Worm (Caenorhabditis elegans) whole organism, L1 larva: ENCODE data around the gene F35C11.5.

Source experiments
- C16A3.4 ChIP-seq: fragments of 150-350 bp; optimal IDR thresholded peaks from 2 replicates; lab custom pipeline; 2014; ENCODE audit warnings: missing biosample characterization, missing genetic modification characterization
- Y116A8C.19 ChIP-seq: sonication (generic microtip); optimal IDR thresholded peaks from 2 replicates; lab custom pipeline; 2016; ENCODE audit warnings: missing compliant biosample characterization, missing genetic modification characterization, borderline replicate concordance
- alr-1 ChIP-seq: fragments of 200-800 bp; sonication (Bioruptor generic); optimal IDR thresholded peaks from 2 replicates; lab custom pipeline; 2018; ENCODE audit warnings: borderline replicate concordance, mild to moderate bottlenecking, missing genetic modification characterization, missing compliant biosample characterization
- blmp-1 ChIP-seq: fragments of 150-350 bp; optimal IDR thresholded peaks from 2 replicates; lab custom pipeline; 2014; ENCODE audit warnings: missing biosample characterization, missing genetic modification characterization
- ceh-63 ChIP-seq: fragments of 200-800 bp; sonication (Bioruptor generic); optimal IDR thresholded peaks from 2 replicates; lab custom pipeline; 2018; ENCODE audit warnings: mild to moderate bottlenecking, missing genetic modification characterization, missing compliant biosample characterization
- ceh-8 ChIP-seq: fragments of 200-800 bp; sonication (Bioruptor generic); optimal IDR thresholded peaks from 2 replicates; lab custom pipeline; 2018; ENCODE audit warnings: mild to moderate bottlenecking, missing genetic modification characterization, moderate library complexity, missing compliant biosample characterization
- ces-1 ChIP-seq: fragments of 150-350 bp; optimal IDR thresholded peaks from 2 replicates; lab custom pipeline; 2014; ENCODE audit warnings: missing biosample characterization, missing genetic modification reagents, missing genetic modification characterization
- dpl-1 ChIP-seq, 3 experiments: fragments of 150-350 bp in 2 of 3; sonication (generic microtip) in 1 of 3; optimal IDR thresholded peaks; 2 replicates each; lab custom pipeline; 2014 to 2017; ENCODE audit warnings: missing biosample characterization in 3 of 3, missing genetic modification characterization in 3 of 3, missing genetic modification reagents in 3 of 3
- dsc-1 ChIP-seq: sonication (generic microtip); optimal IDR thresholded peaks from 2 replicates; lab custom pipeline; 2016; ENCODE audit warnings: mild to moderate bottlenecking, missing genetic modification characterization, missing compliant biosample characterization
- efl-1 ChIP-seq, 4 experiments: fragments of 150-350 bp; optimal IDR thresholded peaks in 3 of 4; peaks in 1 of 4; 1 replicate in 1 of 4; 2 replicates in 3 of 4; lab custom pipeline; 2014; ENCODE audit warnings: missing biosample characterization in 2 of 4, missing genetic modification characterization in 2 of 4, missing genetic modification reagents in 2 of 4
- elt-3 ChIP-seq, 6 experiments: fragments of 150-350 bp in 1 of 6; sonication (generic microtip); optimal IDR thresholded peaks; 2 replicates each; lab custom pipeline; 2017 to 2018; ENCODE audit warnings: missing biosample characterization in 6 of 6, missing genetic modification characterization in 6 of 6, inconsistent platforms in 1 of 6
- fkh-10 ChIP-seq: sonication (generic microtip); optimal IDR thresholded peaks from 2 replicates; lab custom pipeline; 2017; ENCODE audit warnings: missing biosample characterization, missing genetic modification reagents, missing genetic modification characterization
- fkh-8 ChIP-seq: sonication (generic microtip); optimal IDR thresholded peaks from 2 replicates; lab custom pipeline; 2016; ENCODE audit warnings: mild to moderate bottlenecking, missing genetic modification characterization, missing compliant biosample characterization
- fos-1 ChIP-seq: fragments of 150-350 bp; optimal IDR thresholded peaks from 2 replicates; lab custom pipeline; 2014; ENCODE audit warnings: missing biosample characterization, missing genetic modification characterization
- hlh-17 ChIP-seq: fragments of 200-800 bp; sonication (Bioruptor generic); optimal IDR thresholded peaks from 2 replicates; lab custom pipeline; 2018; ENCODE audit warnings: missing genetic modification characterization, mild to moderate bottlenecking, missing compliant biosample characterization, moderate library complexity, borderline replicate concordance
- hlh-4 ChIP-seq: sonication (generic microtip); optimal IDR thresholded peaks from 2 replicates; lab custom pipeline; 2016; ENCODE audit warnings: mild to moderate bottlenecking, missing genetic modification characterization, missing compliant biosample characterization
- irx-1 ChIP-seq: sonication (generic microtip); optimal IDR thresholded peaks from 2 replicates; lab custom pipeline; 2016; ENCODE audit warnings: missing genetic modification characterization, missing compliant biosample characterization
- lin-14 ChIP-seq: fragments of 200-800 bp; sonication (Bioruptor generic); optimal IDR thresholded peaks from 2 replicates; lab custom pipeline; 2018; ENCODE audit warnings: mild to moderate bottlenecking, missing genetic modification characterization, moderate library complexity, missing compliant biosample characterization
- lin-35 ChIP-seq, 2 experiments: fragments of 150-350 bp; optimal IDR thresholded peaks; 2 replicates each; lab custom pipeline; 2014; ENCODE audit warnings: missing biosample characterization in 2 of 2, missing genetic modification characterization in 2 of 2, missing genetic modification reagents in 2 of 2
- lin-39 ChIP-seq: fragments of 150-350 bp; optimal IDR thresholded peaks from 2 replicates; lab custom pipeline; 2014; ENCODE audit warnings: missing biosample characterization, missing genetic modification reagents, missing genetic modification characterization
- lir-3 ChIP-seq: sonication (generic microtip); optimal IDR thresholded peaks from 2 replicates; lab custom pipeline; 2016; ENCODE audit warnings: mild to moderate bottlenecking, missing genetic modification characterization, moderate library complexity, missing compliant biosample characterization; ENCODE audit not compliant: poor library complexity
- lsy-2 ChIP-seq, 2 experiments: fragments of 150-350 bp; optimal IDR thresholded peaks; 2 replicates each; lab custom pipeline; 2014; ENCODE audit warnings: missing biosample characterization in 2 of 2, missing genetic modification characterization in 2 of 2
- mab-9 ChIP-seq: fragments of 200-800 bp; sonication (Bioruptor generic); IDR thresholded peaks from 2 replicates; pipeline ENCODE4 v1.3.6; 2022; ENCODE audit warnings: missing genetic modification reagents, missing genetic modification characterization, missing compliant biosample characterization
- mef-2 ChIP-seq: fragments of 150-350 bp; optimal IDR thresholded peaks from 2 replicates; lab custom pipeline; 2014; ENCODE audit warnings: missing biosample characterization, missing genetic modification characterization
- mep-1 ChIP-seq: fragments of 150-350 bp; optimal IDR thresholded peaks from 2 replicates; lab custom pipeline; 2014; ENCODE audit warnings: missing biosample characterization, missing genetic modification characterization
- nhr-20 ChIP-seq: sonication (generic microtip); optimal IDR thresholded peaks from 2 replicates; lab custom pipeline; 2016; ENCODE audit warnings: mild to moderate bottlenecking, missing genetic modification characterization, missing compliant biosample characterization
- nhr-71 ChIP-seq: sonication (generic microtip); optimal IDR thresholded peaks from 2 replicates; lab custom pipeline; 2016; ENCODE audit warnings: mild to moderate bottlenecking, missing genetic modification characterization, moderate library complexity, missing compliant biosample characterization
- nhr-84 ChIP-seq: sonication (generic microtip); optimal IDR thresholded peaks from 2 replicates; lab custom pipeline; 2017; ENCODE audit warnings: missing biosample characterization, missing genetic modification characterization
- nhr-85 ChIP-seq: sonication (generic microtip); peaks from one replicate; lab custom pipeline; 2016; ENCODE audit warnings: missing genetic modification characterization, inconsistent platforms, missing compliant biosample characterization
- pax-3 ChIP-seq: fragments of 200-800 bp; sonication (Bioruptor generic); optimal IDR thresholded peaks from 2 replicates; lab custom pipeline; 2018; ENCODE audit warnings: mild to moderate bottlenecking, missing genetic modification characterization, moderate library complexity, missing compliant biosample characterization
- rnt-1 ChIP-seq: sonication (generic microtip); optimal IDR thresholded peaks from 2 replicates; lab custom pipeline; 2016; ENCODE audit warnings: mild to moderate bottlenecking, missing genetic modification characterization, moderate library complexity, missing compliant biosample characterization
- snu-23 ChIP-seq: sonication (generic microtip); optimal IDR thresholded peaks from 2 replicates; lab custom pipeline; 2016; ENCODE audit warnings: missing genetic modification characterization, missing compliant biosample characterization
- sup-37 ChIP-seq: fragments of 200-800 bp; sonication (Bioruptor generic); optimal IDR thresholded peaks from 2 replicates; lab custom pipeline; 2018; ENCODE audit warnings: mild to moderate bottlenecking, missing genetic modification characterization, missing compliant biosample characterization
- swsn-7 ChIP-seq: sonication (generic microtip); optimal IDR thresholded peaks from 2 replicates; lab custom pipeline; 2016; ENCODE audit warnings: missing genetic modification characterization, missing compliant biosample characterization
- tlp-1 ChIP-seq: fragments of 150-350 bp; optimal IDR thresholded peaks from 2 replicates; lab custom pipeline; 2014; ENCODE audit warnings: missing biosample characterization, missing genetic modification characterization
- unc-130 ChIP-seq: fragments of 150-350 bp; optimal IDR thresholded peaks from 2 replicates; lab custom pipeline; 2017; ENCODE audit warnings: missing biosample characterization, missing genetic modification characterization, inconsistent platforms
- unc-62 ChIP-seq: fragments of 150-350 bp; optimal IDR thresholded peaks from 2 replicates; lab custom pipeline; 2014; ENCODE audit warnings: missing biosample characterization, missing genetic modification reagents, missing genetic modification characterization
- unc-98 ChIP-seq: fragments of 200-800 bp; sonication (Bioruptor generic); IDR thresholded peaks from 2 replicates; pipeline ENCODE4 v1.3.6; 2022; ENCODE audit warnings: missing genetic modification characterization, missing compliant biosample characterization
- vab-15 ChIP-seq: sonication (generic microtip); optimal IDR thresholded peaks from 2 replicates; lab custom pipeline; 2017; ENCODE audit warnings: missing genotype, mild to moderate bottlenecking, missing genetic modification characterization, missing compliant biosample characterization
- ztf-11 ChIP-seq, 2 experiments: sonication (generic microtip); optimal IDR thresholded peaks; 2 replicates each; lab custom pipeline; 2016 to 2017; ENCODE audit warnings: missing genetic modification characterization in 2 of 2, missing biosample characterization in 1 of 2, missing compliant biosample characterization in 1 of 2
- ztf-4 ChIP-seq: fragments of 150-350 bp; optimal IDR thresholded peaks from 2 replicates; lab custom pipeline; 2014; ENCODE audit warnings: missing biosample characterization, missing genetic modification characterization

Gene F35C11.5

DNA sequence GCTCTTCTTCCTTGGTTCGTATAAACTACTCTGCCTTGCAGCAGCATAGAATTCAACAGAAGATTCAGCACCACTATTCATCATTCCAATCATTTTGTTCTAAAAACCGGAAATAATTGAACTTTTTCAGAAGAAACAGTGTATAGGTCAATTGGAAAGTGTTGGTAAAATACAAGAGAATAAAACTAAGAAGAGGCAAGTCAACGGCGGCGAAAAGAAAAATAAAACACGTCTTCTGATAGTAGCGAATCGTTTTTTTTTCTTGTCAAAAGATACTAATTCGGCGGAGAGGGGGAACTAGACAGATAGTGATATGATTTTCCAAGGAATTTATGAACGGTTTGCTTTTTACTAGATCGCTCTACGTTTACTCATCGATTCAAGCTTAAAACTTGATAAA is 5.5 kb downstream of the F35C11.5 start, which contains the start of gene F35C11.6:
Gene F35C11.6, minus strand, starts transcription at position 101 of the 400 bp plus-strand sequence.
- TF ChIP-seq nhr-85 (no peak), elt-3 (tag; optimal IDR thresholded peaks at IDR 0.05; lab: Kevin White, UChicago) (peak in 1 of 6 experiments; percentile 3), tlp-1 (no peak), fkh-8 (tag; lab: Kevin White, UChicago) (no peak), Y116A8C.19 (tag; lab: Kevin White, UChicago) (no peak), C16A3.4 (tag; lab: Kevin White, UChicago) (no peak), hlh-4 (tag; lab: Kevin White, UChicago) (no peak), unc-98 (GFP tag; lab: Robert Waterston, UW) (no peak), blmp-1 (tag; lab: Kevin White, UChicago) (peak; percentile 9), lsy-2 (tag; optimal IDR thresholded peaks at IDR 0.05; lab: Kevin White, UChicago) (no peak), pax-3 (tag; lab: Kevin White, UChicago) (no peak), alr-1 (tag; lab: Kevin White, UChicago) (no peak), mef-2 (no peak), hlh-17 (no peak), irx-1 (no peak), ceh-63 (GFP tag; lab: Kevin White, UChicago) (no peak), nhr-84 (tag; lab: Kevin White, UChicago) (no peak)
- TF ChIP-seq, all 84 proteins: peak for 2

DNA sequence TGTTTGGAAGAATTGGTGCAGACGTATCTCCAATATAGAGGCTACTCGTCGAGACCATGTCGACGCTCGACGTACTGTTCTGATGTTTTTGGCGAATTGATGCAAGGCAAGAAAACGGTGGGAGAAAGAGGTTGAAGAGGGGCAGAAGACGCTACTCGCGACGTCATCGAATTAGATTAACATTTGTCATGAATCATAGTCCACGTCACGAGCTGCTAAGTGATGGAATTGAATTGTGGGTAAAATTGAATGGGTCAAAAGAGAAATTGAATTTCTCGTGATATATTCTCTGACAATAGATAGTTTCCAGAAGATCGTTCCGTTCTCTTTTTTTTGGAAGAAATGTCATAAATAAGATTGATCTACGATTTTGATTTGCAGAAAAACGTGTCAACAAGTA is 6.1 kb downstream of the F35C11.5 start:
- TF ChIP-seq rnt-1 (tag; lab: Kevin White, UChicago) (no peak), fos-1 (tag; lab: Kevin White, UChicago) (no peak), alr-1 (tag; lab: Kevin White, UChicago) (no peak), lin-14 (GFP tag; lab: Kevin White, UChicago) (peak; percentile 54), nhr-85 (peak; percentile 94), ztf-11 (tag; optimal IDR thresholded peaks at IDR 0.05; lab: Kevin White, UChicago) (no peak), fkh-10 (GFP tag; lab: Kevin White, UChicago) (no peak), ceh-8 (GFP tag; lab: Kevin White, UChicago) (no peak), hlh-4 (tag; lab: Kevin White, UChicago) (no peak), unc-62 (no peak), dpl-1 (GFP tag; optimal IDR thresholded peaks at IDR 0.05; lab: Kevin White, UChicago) (no peak), dsc-1 (tag; lab: Kevin White, UChicago) (no peak), lsy-2 (tag; optimal IDR thresholded peaks at IDR 0.05; lab: Kevin White, UChicago) (no peak), efl-1 (optimal IDR thresholded peaks at IDR 0.05; lab: Kevin White, UChicago) (no peak), efl-1 (GFP tag; optimal IDR thresholded peaks at IDR 0.05 in 1 of 2; lab: Kevin White, UChicago) (peak in 1 of 2 experiments; percentile 16), sup-37 (GFP tag; lab: Kevin White, UChicago) (no peak), swsn-7 (no peak), mab-9 (GFP tag; lab: Robert Waterston, UW) (no peak), ceh-63 (GFP tag; lab: Kevin White, UChicago) (no peak), elt-3 (tag; optimal IDR thresholded peaks at IDR 0.05; lab: Kevin White, UChicago) (peak in 1 of 6 experiments; percentile 31), fkh-8 (tag; lab: Kevin White, UChicago) (no peak), ces-1 (GFP tag; lab: Kevin White, UChicago) (no peak), nhr-20 (tag; lab: Kevin White, UChicago) (peak; percentile 41), lin-39 (no peak), snu-23 (peak; percentile 43), lir-3 (no peak), ztf-4 (no peak), vab-15 (tag; lab: Kevin White, UChicago) (no peak), mep-1 (tag; lab: Kevin White, UChicago) (no peak), unc-130 (tag; lab: Kevin White, UChicago) (peak; percentile 20), blmp-1 (tag; lab: Kevin White, UChicago) (peak; percentile 36), lin-35 (GFP tag; optimal IDR thresholded peaks at IDR 0.05; lab: Kevin White, UChicago) (peak in 1 of 2 experiments; percentile 36), nhr-71 (tag; lab: Kevin White, UChicago) (peak; percentile 51)
- TF ChIP-seq, all 84 proteins: peak for 10
